Worm (Caenorhabditis elegans): ENCODE results near the gene T08G3.13.

The T08G3.13 gene

DNA sequence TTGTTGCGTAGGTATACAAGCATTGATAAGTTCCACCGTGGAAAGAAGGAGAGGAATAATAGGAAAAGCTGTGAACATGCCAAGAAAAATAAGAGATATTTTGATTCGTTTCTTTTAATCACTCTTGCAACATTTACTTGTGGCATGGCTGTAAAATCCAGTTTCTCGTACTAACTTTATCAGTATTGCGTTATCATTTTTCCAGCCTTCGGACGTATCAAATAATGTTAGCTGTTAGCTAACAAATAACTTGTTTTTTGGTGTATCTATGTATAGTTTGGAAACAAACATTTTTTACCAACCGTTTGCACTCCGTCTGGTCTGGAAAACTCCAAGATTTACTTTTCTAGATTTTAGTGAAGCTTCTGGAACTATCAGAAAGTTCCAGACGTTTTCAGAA, 14.4 kb upstream of the T08G3.13 start, which contains the start of gene clec-234:
clec-234 (minus strand) TSS at position 101 of the 400 bp plus-strand sequence.
- no peak for TF ChIP-seq ztf-4 (tag; optimal IDR thresholded peaks at IDR 0.05)
- TF ChIP-seq ceh-28 (tag; optimal IDR thresholded peaks at IDR 0.05): no peak
- TF ChIP-seq unc-39 (tag; optimal IDR thresholded peaks at IDR 0.05): no peak
- TF ChIP-seq R02D3.7 (tag; optimal IDR thresholded peaks at IDR 0.05): no peak
- TF ChIP-seq nhr-11 (tag; optimal IDR thresholded peaks at IDR 0.05): no peak
- TF ChIP-seq tbx-2 (tag; optimal IDR thresholded peaks at IDR 0.05): no peak
- TF ChIP-seq eor-1 (tag; optimal IDR thresholded peaks at IDR 0.05): no peak
- TF ChIP-seq lsy-12 (tag; optimal IDR thresholded peaks at IDR 0.05): no peak
- no peak for TF ChIP-seq ceh-16 (tag; optimal IDR thresholded peaks at IDR 0.05)
- no peak for TF ChIP-seq fos-1 (tag; optimal IDR thresholded peaks at IDR 0.05)
- TF ChIP-seq elt-1 (tag; optimal IDR thresholded peaks at IDR 0.05): no peak
- TF ChIP-seq lin-15B (tag; optimal IDR thresholded peaks at IDR 0.05): no peak
- TF ChIP-seq nhr-43 (tag; optimal IDR thresholded peaks at IDR 0.05; ENCODE audit: poor library complexity, severe bottlenecking): no peak
- TF ChIP-seq egl-5 (tag; optimal IDR thresholded peaks at IDR 0.05): no peak
- no peak for TF ChIP-seq ZK546.5 (tag; optimal IDR thresholded peaks at IDR 0.05)
- TF ChIP-seq sea-2 (GFP tag; optimal IDR thresholded peaks at IDR 0.05): no peak
- TF ChIP-seq nhr-67 (tag; optimal IDR thresholded peaks at IDR 0.05): no peak

ce11 chrV:16435510-16435909, 12.3 kb upstream of the T08G3.13 start, which contains the start of the genes F26D2.13 and F26D2.14:
F26D2.13 (minus strand) TSS chrV:16435610.
F26D2.14 (plus strand) TSS chrV:16435855.
- TF ChIP-seq hmg-11 (tag; optimal IDR thresholded peaks at IDR 0.05) (no peak), mdl-1 (tag; optimal IDR thresholded peaks at IDR 0.05) (no peak), nhr-28 (tag; optimal IDR thresholded peaks at IDR 0.05) (no peak), elt-3 (tag; optimal IDR thresholded peaks at IDR 0.05) (no peak), zag-1 (tag; optimal IDR thresholded peaks at IDR 0.05) (no peak), nhr-77 (tag; optimal IDR thresholded peaks at IDR 0.05) (no peak), ceh-82 (tag; optimal IDR thresholded peaks at IDR 0.05) (no peak), lin-39 (tag; optimal IDR thresholded peaks at IDR 0.05) (no peak), nhr-25 (tag; optimal IDR thresholded peaks at IDR 0.05) (no peak), ztf-4 (tag; optimal IDR thresholded peaks at IDR 0.05) (no peak), R02D3.7 (tag; optimal IDR thresholded peaks at IDR 0.05) (no peak), nhr-76 (tag; optimal IDR thresholded peaks at IDR 0.05) (no peak), nhr-67 (tag; optimal IDR thresholded peaks at IDR 0.05) (no peak), egl-27 (tag; optimal IDR thresholded peaks at IDR 0.05) (no peak), fkh-2 (tag; optimal IDR thresholded peaks at IDR 0.05) (no peak)

DNA sequence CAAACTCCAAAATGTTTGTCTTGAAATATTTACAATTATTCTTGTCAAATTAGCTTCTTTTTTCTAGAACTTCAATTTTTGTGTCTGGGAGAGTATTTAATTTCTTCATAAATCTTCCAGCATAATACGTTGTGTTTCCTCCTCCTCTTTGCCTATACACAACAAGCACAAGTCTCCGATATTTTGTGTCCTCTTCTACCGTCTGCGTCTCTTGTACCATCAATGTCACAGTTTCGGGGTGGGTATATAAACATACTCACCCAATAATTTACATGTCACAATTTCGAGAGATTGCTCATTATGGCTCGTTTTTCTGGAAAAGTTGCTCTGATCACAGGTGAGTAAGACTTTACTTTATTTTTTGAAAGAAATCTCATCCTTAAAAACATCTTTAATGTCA, 10.3 kb upstream of the T08G3.13 start, which contains the start of gene F26D2.15:
F26D2.15 (plus strand) TSS at position 301 of the 400 bp plus-strand sequence.
- no peak for TF ChIP-seq R02D3.7 (tag; optimal IDR thresholded peaks at IDR 0.05)
- no peak for TF ChIP-seq tbx-2 (tag; optimal IDR thresholded peaks at IDR 0.05)
- no peak for TF ChIP-seq elt-1 (tag; optimal IDR thresholded peaks at IDR 0.05)

DNA sequence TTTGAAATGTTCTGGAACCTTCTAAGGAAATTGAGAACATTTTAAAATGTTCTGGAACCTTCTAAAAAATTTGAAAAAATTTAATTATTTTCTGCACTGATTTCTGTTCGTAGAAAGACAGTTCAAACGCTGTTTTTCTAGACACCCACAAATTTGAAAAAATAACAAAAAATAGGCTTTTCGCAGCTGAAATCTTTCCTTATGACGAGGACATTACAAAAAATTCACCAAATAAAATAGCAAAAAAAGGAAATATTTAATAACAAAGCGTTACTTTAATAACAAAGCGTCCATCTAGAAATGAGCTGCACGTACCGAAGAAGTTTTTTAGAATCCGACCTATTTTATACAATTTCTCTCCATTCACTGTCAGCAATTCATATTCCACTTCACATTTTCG, 4.2 kb upstream of the T08G3.13 start, which contains the start of gene srh-141:
srh-141 (plus strand) TSS at position 301 of the 400 bp plus-strand sequence.
- TF ChIP-seq ceh-9 (tag; optimal IDR thresholded peaks at IDR 0.05) (no peak), R02D3.7 (tag; optimal IDR thresholded peaks at IDR 0.05) (no peak), nhr-25 (tag; optimal IDR thresholded peaks at IDR 0.05) (no peak), lin-15B (tag; optimal IDR thresholded peaks at IDR 0.05) (no peak), unc-39 (tag; optimal IDR thresholded peaks at IDR 0.05) (no peak), snpc-4 (tag; optimal IDR thresholded peaks at IDR 0.05) (no peak), lsy-12 (tag; optimal IDR thresholded peaks at IDR 0.05) (no peak), lin-39 (tag; optimal IDR thresholded peaks at IDR 0.05) (no peak), ceh-16 (tag; optimal IDR thresholded peaks at IDR 0.05) (no peak), fkh-10 (GFP tag; optimal IDR thresholded peaks at IDR 0.05) (no peak), nhr-28 (tag; optimal IDR thresholded peaks at IDR 0.05) (no peak), fkh-2 (tag; optimal IDR thresholded peaks at IDR 0.05) (no peak), sea-2 (GFP tag; optimal IDR thresholded peaks at IDR 0.05) (no peak), fos-1 (tag; optimal IDR thresholded peaks at IDR 0.05) (no peak), nhr-237 (tag; optimal IDR thresholded peaks at IDR 0.05) (no peak), tbx-2 (tag; optimal IDR thresholded peaks at IDR 0.05) (no peak), nhr-43 (tag; optimal IDR thresholded peaks at IDR 0.05; ENCODE audit: poor library complexity, severe bottlenecking) (no peak)

ce11 chrV:16445676-16446075, 2.2 kb upstream of the T08G3.13 start, which contains the start of gene T08G3.6:
T08G3.6 (plus strand) TSS chrV:16445976.
- TF ChIP-seq sea-2 (GFP tag; optimal IDR thresholded peaks at IDR 0.05) (no peak), R02D3.7 (tag; optimal IDR thresholded peaks at IDR 0.05) (no peak), lsy-12 (tag; optimal IDR thresholded peaks at IDR 0.05) (no peak), lin-15B (tag; optimal IDR thresholded peaks at IDR 0.05) (no peak), nhr-25 (tag; optimal IDR thresholded peaks at IDR 0.05) (no peak), egl-5 (tag; optimal IDR thresholded peaks at IDR 0.05) (no peak), daf-12 (tag; optimal IDR thresholded peaks at IDR 0.05) (no peak), pqm-1 (tag; optimal IDR thresholded peaks at IDR 0.05) (no peak), egl-27 (tag; optimal IDR thresholded peaks at IDR 0.05) (no peak), ceh-9 (tag; optimal IDR thresholded peaks at IDR 0.05) (no peak), nhr-76 (tag; optimal IDR thresholded peaks at IDR 0.05) (no peak), jun-1 (tag; optimal IDR thresholded peaks at IDR 0.05) (no peak), snpc-4 (tag; optimal IDR thresholded peaks at IDR 0.05) (no peak), eor-1 (tag; optimal IDR thresholded peaks at IDR 0.05) (no peak), hmg-11 (tag; optimal IDR thresholded peaks at IDR 0.05) (no peak), elt-2 (tag; optimal IDR thresholded peaks at IDR 0.05) (no peak)
